Worm (Caenorhabditis elegans) whole organism, late embryonic: Measurements from ENCODE around the gene C26B9.1.
A peak's percentile ranks its signal among the peaks of the same experiment; 100 is the strongest.

Experiments used
- C08G9.2 ChIP-seq: sonication (generic microtip); optimal IDR thresholded peaks from 2 replicates; lab custom pipeline; 2016; ENCODE audit warnings: mild to moderate bottlenecking, missing genetic modification characterization, moderate library complexity, missing compliant biosample characterization
- F13H6.1 ChIP-seq: sonication (generic microtip); optimal IDR thresholded peaks from 2 replicates; lab custom pipeline; 2016; ENCODE audit warnings: missing genetic modification characterization, missing compliant biosample characterization
- K02D7.2 ChIP-seq: sonication (generic microtip); optimal IDR thresholded peaks from 2 replicates; lab custom pipeline; 2017; ENCODE audit warnings: mild to moderate bottlenecking, missing genetic modification characterization, missing compliant biosample characterization
- T23F11.4 ChIP-seq: fragments of 200-800 bp; sonication (Bioruptor generic); optimal IDR thresholded peaks from 2 replicates; lab custom pipeline; 2018; ENCODE audit warnings: mild to moderate bottlenecking, missing genetic modification characterization, missing compliant biosample characterization
- Y22D7AL.16 ChIP-seq: sonication (generic microtip); optimal IDR thresholded peaks from 2 replicates; lab custom pipeline; 2016; ENCODE audit warnings: missing genetic modification characterization, missing compliant biosample characterization
- ahr-1 ChIP-seq: sonication (generic microtip); optimal IDR thresholded peaks from 2 replicates; lab custom pipeline; 2016; ENCODE audit warnings: missing genetic modification characterization, missing compliant biosample characterization
- ceh-18 ChIP-seq: sonication (generic microtip); optimal IDR thresholded peaks from 2 replicates; lab custom pipeline; 2016; ENCODE audit warnings: missing genetic modification characterization, missing compliant biosample characterization
- ceh-19 ChIP-seq: fragments of 200-800 bp; sonication (Bioruptor generic); optimal IDR thresholded peaks from 2 replicates; lab custom pipeline; 2018; ENCODE audit warnings: mild to moderate bottlenecking, missing genetic modification characterization, missing compliant biosample characterization
- ceh-2 ChIP-seq: sonication (generic microtip); optimal IDR thresholded peaks from 2 replicates; lab custom pipeline; 2016; ENCODE audit warnings: missing genotype, missing genetic modification characterization, missing compliant biosample characterization
- ceh-24 ChIP-seq: sonication (generic microtip); optimal IDR thresholded peaks from 2 replicates; lab custom pipeline; 2016; ENCODE audit warnings: mild to moderate bottlenecking, missing genetic modification characterization, missing compliant biosample characterization
- ceh-30 ChIP-seq: fragments of 150-350 bp; optimal IDR thresholded peaks from 2 replicates; lab custom pipeline; 2014; ENCODE audit warnings: missing biosample characterization, missing genetic modification characterization
- ceh-34 ChIP-seq: sonication (generic microtip); optimal IDR thresholded peaks from 2 replicates; lab custom pipeline; 2016; ENCODE audit warnings: mild to moderate bottlenecking, missing genetic modification characterization, missing compliant biosample characterization
- ceh-45 ChIP-seq: fragments of 200-800 bp; sonication (Bioruptor generic); IDR thresholded peaks from 2 replicates; pipeline ENCODE4 v1.3.6; 2022; ENCODE audit warnings: missing genetic modification reagents, missing genetic modification characterization, missing compliant biosample characterization
- ceh-48 ChIP-seq: sonication (generic microtip); optimal IDR thresholded peaks from 2 replicates; lab custom pipeline; 2016; ENCODE audit warnings: missing genetic modification characterization, inconsistent platforms, missing compliant biosample characterization
- che-1 ChIP-seq: sonication (generic microtip); optimal IDR thresholded peaks from 2 replicates; lab custom pipeline; 2016; ENCODE audit warnings: mild to moderate bottlenecking, missing genetic modification characterization, missing compliant biosample characterization
- dmd-4 ChIP-seq: sonication (generic microtip); optimal IDR thresholded peaks from 2 replicates; lab custom pipeline; 2016; ENCODE audit warnings: borderline replicate concordance, missing genetic modification characterization, missing compliant biosample characterization
- dve-1 ChIP-seq: sonication (generic microtip); optimal IDR thresholded peaks from 2 replicates; lab custom pipeline; 2017; ENCODE audit warnings: antibody characterized with exemption, mild to moderate bottlenecking, missing genetic modification characterization, missing compliant biosample characterization
- elt-2 ChIP-seq: sonication (generic microtip); optimal IDR thresholded peaks from 2 replicates; lab custom pipeline; 2016; ENCODE audit warnings: missing genetic modification reagents, missing genetic modification characterization, missing compliant biosample characterization
- elt-4 ChIP-seq: sonication (generic microtip); optimal IDR thresholded peaks from 2 replicates; lab custom pipeline; 2016; ENCODE audit warnings: missing genetic modification characterization, missing compliant biosample characterization
- fkh-10 ChIP-seq: fragments of 150-350 bp; optimal IDR thresholded peaks from 2 replicates; lab custom pipeline; 2014; ENCODE audit warnings: missing biosample characterization, missing genetic modification reagents, missing genetic modification characterization
- fkh-6 ChIP-seq: sonication (generic microtip); optimal IDR thresholded peaks from 2 replicates; lab custom pipeline; 2016; ENCODE audit warnings: missing genetic modification characterization, missing compliant biosample characterization
- gmeb-2 ChIP-seq: sonication (generic microtip); optimal IDR thresholded peaks from 2 replicates; lab custom pipeline; 2016; ENCODE audit warnings: missing genetic modification characterization, inconsistent platforms, missing compliant biosample characterization
- hlh-15 ChIP-seq: sonication (generic microtip); optimal IDR thresholded peaks from 2 replicates; lab custom pipeline; 2016; ENCODE audit warnings: missing genetic modification characterization, missing compliant biosample characterization
- hlh-30 ChIP-seq: sonication (generic microtip); optimal IDR thresholded peaks from 2 replicates; lab custom pipeline; 2017; ENCODE audit warnings: antibody characterized with exemption, missing genetic modification characterization, missing compliant biosample characterization; ENCODE audit not compliant: insufficient read depth
- hlh-6 ChIP-seq: sonication (generic microtip); optimal IDR thresholded peaks from 2 replicates; lab custom pipeline; 2016; ENCODE audit warnings: missing genotype, missing genetic modification characterization, missing compliant biosample characterization
- madf-2 ChIP-seq: sonication (generic microtip); optimal IDR thresholded peaks from 2 replicates; lab custom pipeline; 2017; ENCODE audit warnings: missing genetic modification characterization, missing compliant biosample characterization
- nfya-1 ChIP-seq: sonication (generic microtip); optimal IDR thresholded peaks from 2 replicates; lab custom pipeline; 2017; ENCODE audit warnings: missing genetic modification characterization, mild to moderate bottlenecking, missing compliant biosample characterization, antibody characterized with exemption, moderate library complexity
- pag-3 ChIP-seq: sonication (generic microtip); optimal IDR thresholded peaks from 2 replicates; lab custom pipeline; 2016; ENCODE audit warnings: missing compliant biosample characterization, missing genetic modification characterization, borderline replicate concordance
- pat-9 ChIP-seq: fragments of 200-800 bp; sonication (Bioruptor generic); optimal IDR thresholded peaks from 2 replicates; lab custom pipeline; 2018; ENCODE audit warnings: mild to moderate bottlenecking, missing genetic modification characterization, moderate library complexity, missing compliant biosample characterization
- pax-1 ChIP-seq: fragments of 150-350 bp; optimal IDR thresholded peaks from 2 replicates; lab custom pipeline; 2014; ENCODE audit warnings: missing biosample characterization, missing genetic modification characterization
- pha-4 ChIP-seq: fragments of 150-350 bp; optimal IDR thresholded peaks from 2 replicates; lab custom pipeline; 2018; ENCODE audit warnings: missing biosample characterization, missing genetic modification reagents, missing genetic modification characterization
- syd-9 ChIP-seq: sonication (generic microtip); optimal IDR thresholded peaks from 2 replicates; lab custom pipeline; 2016; ENCODE audit warnings: mild to moderate bottlenecking, missing genetic modification characterization, moderate library complexity, missing compliant biosample characterization
- tbx-2 ChIP-seq: sonication (generic microtip); optimal IDR thresholded peaks from 2 replicates; lab custom pipeline; 2016; ENCODE audit warnings: missing genetic modification characterization, missing compliant biosample characterization
- tbx-7 ChIP-seq: sonication (generic microtip); optimal IDR thresholded peaks from 2 replicates; lab custom pipeline; 2016; ENCODE audit warnings: missing genotype, missing genetic modification characterization, missing compliant biosample characterization
- unc-42 ChIP-seq: sonication (generic microtip); optimal IDR thresholded peaks from 2 replicates; lab custom pipeline; 2016; ENCODE audit warnings: missing genotype, missing genetic modification characterization, missing compliant biosample characterization
- unc-55 ChIP-seq: sonication (generic microtip); optimal IDR thresholded peaks from 2 replicates; lab custom pipeline; 2017; ENCODE audit warnings: missing biosample characterization, missing genetic modification reagents, missing genetic modification characterization
- unc-86 ChIP-seq: sonication (generic microtip); optimal IDR thresholded peaks from 2 replicates; lab custom pipeline; 2016; ENCODE audit warnings: missing genetic modification characterization, missing compliant biosample characterization
- zip-5 ChIP-seq: sonication (generic microtip); optimal IDR thresholded peaks from 2 replicates; lab custom pipeline; 2016; ENCODE audit warnings: missing genetic modification characterization, missing compliant biosample characterization
- ztf-16 ChIP-seq: sonication (generic microtip); optimal IDR thresholded peaks from 2 replicates; lab custom pipeline; 2017; ENCODE audit warnings: missing genetic modification characterization, missing compliant biosample characterization

The C26B9.1 gene

ce11 chrX:5344287-5344686, at the start of gene C26B9.1:
TSS of gene C26B9.1 (plus strand) at chrX:5344587.
- TF ChIP-seq hlh-30 (tag; lab: Kevin White, UChicago) (no peak), unc-55 (GFP tag; lab: Kevin White, UChicago) (no peak), dve-1 (tag; lab: Kevin White, UChicago) (no peak)

- TF ChIP-seq syd-9 (tag; lab: Kevin White, UChicago) (no peak), elt-2 (tag; lab: Kevin White, UChicago) (no peak), ztf-16 (tag; lab: Kevin White, UChicago) (no peak), ceh-30 (no peak), fkh-6 (no peak), hlh-15 (tag; lab: Kevin White, UChicago) (no peak)
Measured at ce11 chrX:5297942-5298611, 46.3 kb upstream of the C26B9.1 start, which contains the start of gene ift-81. TSS of gene ift-81 (plus strand) at chrX:5298561.

- no peak for TF ChIP-seq Y22D7AL.16 (tag; lab: Kevin White, UChicago)
- TF ChIP-seq ceh-18 (tag; lab: Kevin White, UChicago), result no peak
- no peak for TF ChIP-seq hlh-30 (tag; lab: Kevin White, UChicago)
- TF ChIP-seq K02D7.2 (tag; lab: Kevin White, UChicago), result no peak
- no peak for TF ChIP-seq elt-2 (tag; lab: Kevin White, UChicago)
- no peak for TF ChIP-seq ceh-48 (tag; lab: Kevin White, UChicago)
- no peak for TF ChIP-seq hlh-15 (tag; lab: Kevin White, UChicago)
- TF ChIP-seq, all 69 proteins: peak for 0
Measured at ce11 chrX:5303500-5303899, 40.9 kb upstream of the C26B9.1 start, which contains the start of gene ags-3. TSS of gene ags-3 (minus strand) at chrX:5303600.

- no peak for TF ChIP-seq tbx-7 (tag; lab: Kevin White, UChicago)
- no peak for TF ChIP-seq ceh-30
- TF ChIP-seq K02D7.2 (tag; lab: Kevin White, UChicago), result no peak
- no peak for TF ChIP-seq ztf-16 (tag; lab: Kevin White, UChicago)
- no peak for TF ChIP-seq C08G9.2
- TF ChIP-seq ceh-19, result no peak
Measured at ce11 chrX:5309622-5310021, 34.8 kb upstream of the C26B9.1 start.

- TF ChIP-seq unc-86 (no peak), fkh-6 (no peak)
Measured at ce11 chrX:5311174-5311573, 33.2 kb upstream of the C26B9.1 start.

ce11 chrX:5319214-5319838, 25.1 kb upstream of the C26B9.1 start:
- peak; percentile 84 for TF ChIP-seq hlh-6
- no peak for TF ChIP-seq dmd-4 (tag; lab: Kevin White, UChicago)
- peak; percentile 55 for TF ChIP-seq ceh-34 (tag; lab: Kevin White, UChicago)
- peak; percentile 54 for TF ChIP-seq ceh-18 (tag; lab: Kevin White, UChicago)
- no peak for TF ChIP-seq elt-4 (tag; lab: Kevin White, UChicago)
- peak; percentile 34 for TF ChIP-seq zip-5
- peak; percentile 58 for TF ChIP-seq F13H6.1
- no peak for TF ChIP-seq pha-4 (tag; lab: Kevin White, UChicago)
- TF ChIP-seq Y22D7AL.16 (tag; lab: Kevin White, UChicago), result peak; percentile 69
- TF ChIP-seq hlh-15 (tag; lab: Kevin White, UChicago), result peak; percentile 41
- no peak for TF ChIP-seq fkh-10 (GFP tag; lab: Kevin White, UChicago)
- TF ChIP-seq ceh-45 (GFP tag; lab: Robert Waterston, UW), result peak; percentile 56; the same call in 1 of the 2 replicates
- TF ChIP-seq ahr-1, result peak; percentile 18
- TF ChIP-seq tbx-2, result peak; percentile 39
- peak; percentile 54 for TF ChIP-seq ceh-2 (tag; lab: Kevin White, UChicago)
- TF ChIP-seq unc-42, result peak; percentile 26
- peak; percentile 78 for TF ChIP-seq unc-86
- TF ChIP-seq T23F11.4 (GFP tag; lab: Kevin White, UChicago), result peak; percentile 68
- no peak for TF ChIP-seq hlh-30 (tag; lab: Kevin White, UChicago)
- TF ChIP-seq madf-2 (tag; lab: Kevin White, UChicago), result peak; percentile 57
- TF ChIP-seq pag-3 (tag; lab: Kevin White, UChicago), result no peak
- TF ChIP-seq ceh-24 (tag; lab: Kevin White, UChicago), result peak; percentile 39
- peak; percentile 70 for TF ChIP-seq gmeb-2 (tag; lab: Kevin White, UChicago)
- TF ChIP-seq pax-1 (tag; lab: Kevin White, UChicago), result no peak
- TF ChIP-seq che-1, result peak; percentile 77
- peak; percentile 59 for TF ChIP-seq nfya-1 (tag; lab: Kevin White, UChicago)
- TF ChIP-seq pat-9 (tag; lab: Kevin White, UChicago), result peak; percentile 46
